Fruit fly (Drosophila melanogaster) whole organism, embryonic: ENCODE results near the gene AstA-R1.

Source experiments
- Awh ChIP-seq: fragments of 200-800 bp; sonication (Bioruptor generic); IDR thresholded peaks from 2 replicates; pipeline ENCODE4, ENCODE4 v1.3.6; 2022; ENCODE audit warnings: missing biosample characterization, missing genetic modification characterization
- Bgb ChIP-seq: fragments of 200-800 bp; sonication (Bioruptor generic); IDR thresholded peaks from 2 replicates; pipeline ENCODE4 v1.3.6; 2022; ENCODE audit warnings: missing biosample characterization, missing genetic modification characterization; ENCODE audit not compliant: partially characterized antibody
- Bteb2 ChIP-seq: fragments of 200-800 bp; sonication (Bioruptor generic); optimal IDR thresholded peaks from 2 replicates; lab custom pipeline; 2016; ENCODE audit warnings: missing biosample characterization, missing genetic modification characterization
- CG10267 ChIP-seq: fragments of 200-800 bp; sonication (Bioruptor generic); optimal IDR thresholded peaks from 2 replicates; lab custom pipeline; 2018; ENCODE audit warnings: missing biosample characterization, mild to moderate bottlenecking, missing genetic modification characterization, moderate library complexity
- CG10431 ChIP-seq: fragments of 200-800 bp; sonication (Bioruptor generic); optimal IDR thresholded peaks from 3 replicates; lab custom pipeline; 2018; ENCODE audit warnings: missing biosample characterization, mild to moderate bottlenecking, missing genetic modification characterization
- CG13296 ChIP-seq: fragments of 200-800 bp; sonication (Bioruptor generic); optimal IDR thresholded peaks from 3 replicates; lab custom pipeline; 2018; ENCODE audit warnings: missing biosample characterization, mild to moderate bottlenecking, missing genetic modification characterization
- CG1529 ChIP-seq: fragments of 200-800 bp; sonication (Bioruptor generic); optimal IDR thresholded peaks from 3 replicates; lab custom pipeline; 2018; ENCODE audit warnings: missing biosample characterization, missing genetic modification characterization
- CG15696 ChIP-seq: fragments of 200-800 bp; sonication (Bioruptor generic); optimal IDR thresholded peaks from 2 replicates; lab custom pipeline; 2019; ENCODE audit warnings: missing biosample characterization, mild to moderate bottlenecking, missing genetic modification characterization, moderate library complexity
- CG1832 ChIP-seq: fragments of 200-800 bp; sonication (Bioruptor generic); optimal IDR thresholded peaks from 2 replicates; lab custom pipeline; 2017; ENCODE audit warnings: missing biosample characterization, mild to moderate bottlenecking, missing genetic modification characterization, inconsistent platforms
- CG3065 ChIP-seq: fragments of 200-800 bp; sonication (Bioruptor generic); optimal IDR thresholded peaks from 2 replicates; lab custom pipeline; 2016; ENCODE audit warnings: missing biosample characterization, missing genetic modification characterization
- CG31441 ChIP-seq: fragments of 200-800 bp; sonication (Bioruptor generic); IDR thresholded peaks from 2 replicates; pipeline ENCODE4 v1.3.6; 2022; ENCODE audit warnings: missing biosample characterization, missing genetic modification characterization
- CG32767 ChIP-seq: fragments of 200-800 bp; sonication (Bioruptor generic); IDR thresholded peaks from 2 replicates; pipeline ENCODE4 v1.3.6; 2022; ENCODE audit warnings: missing biosample characterization, missing genetic modification characterization
- CG3281 ChIP-seq: fragments of 200-800 bp; sonication (Bioruptor generic); optimal IDR thresholded peaks from 3 replicates; lab custom pipeline; 2017; ENCODE audit warnings: missing biosample characterization, mild to moderate bottlenecking, missing genetic modification characterization
- CG3407 ChIP-seq: fragments of 200-800 bp; sonication (Bioruptor generic); optimal IDR thresholded peaks from 2 replicates; lab custom pipeline; 2018; ENCODE audit warnings: missing biosample characterization, mild to moderate bottlenecking, missing genetic modification characterization
- CG34376 ChIP-seq: fragments of 200-800 bp; sonication (Bioruptor generic); optimal IDR thresholded peaks from 2 replicates; lab custom pipeline; 2018; ENCODE audit warnings: missing biosample characterization, mild to moderate bottlenecking, missing genetic modification characterization
- CG4282 ChIP-seq: fragments of 200-800 bp; sonication (Bioruptor generic); optimal IDR thresholded peaks from 2 replicates; lab custom pipeline; 2016; ENCODE audit warnings: missing biosample characterization, missing genetic modification characterization
- CG7839 ChIP-seq: fragments of 200-800 bp; sonication (Bioruptor generic); optimal IDR thresholded peaks from 3 replicates; lab custom pipeline; 2018; ENCODE audit warnings: missing biosample characterization, mild to moderate bottlenecking, missing genetic modification characterization, moderate library complexity
- CG9797 ChIP-seq: fragments of 200-800 bp; sonication (Bioruptor generic); optimal IDR thresholded peaks from 3 replicates; lab custom pipeline; 2018; ENCODE audit warnings: missing biosample characterization, mild to moderate bottlenecking, missing genetic modification characterization
- CG9876 ChIP-seq: fragments of 200-800 bp; sonication (Bioruptor generic); optimal IDR thresholded peaks from 2 replicates; lab custom pipeline; 2016; ENCODE audit warnings: missing biosample characterization, missing genetic modification characterization
- Chrac-16 ChIP-seq: fragments of 200-800 bp; sonication (Bioruptor generic); optimal IDR thresholded peaks from 3 replicates; lab custom pipeline; 2016; ENCODE audit warnings: missing biosample characterization, missing genetic modification characterization
- Doc2 ChIP-seq: fragments of 200-800 bp; sonication (Bioruptor generic); IDR thresholded peaks from 2 replicates; pipeline ENCODE4 v1.3.6; 2022; ENCODE audit warnings: missing biosample characterization, missing genetic modification characterization
- Doc3 ChIP-seq: fragments of 200-800 bp; sonication (Bioruptor generic); IDR thresholded peaks from 3 replicates; pipeline ENCODE4 v1.3.6; 2022; ENCODE audit warnings: missing biosample characterization, missing genetic modification characterization; ENCODE audit not compliant: partially characterized antibody
- ERR ChIP-seq: fragments of 200-800 bp; sonication (Bioruptor generic); optimal IDR thresholded peaks from 2 replicates; lab custom pipeline; 2016; ENCODE audit warnings: missing biosample characterization, missing genetic modification characterization
- GATAe ChIP-seq: fragments of 200-800 bp; sonication (Bioruptor generic); conservative IDR thresholded peaks from 2 replicates; pipeline ENCODE4 v1.3.6; 2022; ENCODE audit warnings: missing biosample characterization, missing genetic modification characterization
- Lim3 ChIP-seq: fragments of 200-800 bp; sonication (Bioruptor generic); IDR thresholded peaks from 2 replicates; pipeline ENCODE4 v1.3.6; 2022; ENCODE audit warnings: missing biosample characterization, missing genetic modification characterization
- Max ChIP-seq: fragments of 200-800 bp; sonication (Bioruptor generic); optimal IDR thresholded peaks from 2 replicates; lab custom pipeline; 2016; ENCODE audit warnings: missing biosample characterization, mild to moderate bottlenecking, missing genetic modification characterization
- Myb ChIP-seq: fragments of 200-800 bp; sonication (Bioruptor generic); optimal IDR thresholded peaks from 2 replicates; lab custom pipeline; 2016; ENCODE audit warnings: missing biosample characterization, missing genetic modification characterization
- Rx ChIP-seq: fragments of 200-800 bp; sonication (Bioruptor generic); IDR thresholded peaks from 2 replicates; pipeline ENCODE4 v1.3.6; 2022; ENCODE audit warnings: missing biosample characterization, missing genetic modification characterization
- Sin3A ChIP-seq: fragments of >200 bp; optimal IDR thresholded peaks from 2 replicates; lab custom pipeline; 2018
- TFAM ChIP-seq: fragments of 200-800 bp; sonication (Bioruptor generic); optimal IDR thresholded peaks from 2 replicates; lab custom pipeline; 2017; ENCODE audit warnings: missing biosample characterization, missing genetic modification characterization, inconsistent platforms
- ac ChIP-seq: fragments of 200-800 bp; sonication (Bioruptor generic); optimal IDR thresholded peaks from 3 replicates; lab custom pipeline; 2017; ENCODE audit warnings: missing biosample characterization, mild to moderate bottlenecking, missing genetic modification characterization
- al ChIP-seq: fragments of 200-800 bp; sonication (Bioruptor generic); IDR thresholded peaks from 2 replicates; pipeline ENCODE4 v1.3.6; 2022; ENCODE audit warnings: missing biosample characterization, missing genetic modification characterization
- ase ChIP-seq: fragments of 200-800 bp; sonication (Bioruptor generic); IDR thresholded peaks from 3 replicates; pipeline ENCODE4 v1.3.6; 2022; ENCODE audit warnings: missing biosample characterization, missing genetic modification characterization
- bowl ChIP-seq: fragments of 200-800 bp; sonication (Bioruptor generic); IDR thresholded peaks from 2 replicates; pipeline ENCODE4 v1.3.6; 2022; ENCODE audit warnings: missing biosample characterization, missing genetic modification characterization
- chinmo ChIP-seq: fragments of 200-800 bp; sonication (Bioruptor generic); IDR thresholded peaks from 4 replicates; pipeline ENCODE4 v1.3.6; 2022; ENCODE audit warnings: missing biosample characterization, missing genetic modification characterization; ENCODE audit not compliant: partially characterized antibody
- crc ChIP-seq: fragments of 200-800 bp; sonication (Bioruptor generic); optimal IDR thresholded peaks from 2 replicates; lab custom pipeline; 2016; ENCODE audit warnings: missing biosample characterization, missing genetic modification characterization
- dimm ChIP-seq: fragments of 200-800 bp; sonication (Bioruptor generic); IDR thresholded peaks from 2 replicates; pipeline ENCODE4 v1.3.6; 2022; ENCODE audit warnings: missing biosample characterization, missing genetic modification characterization
- dysf ChIP-seq: fragments of 200-800 bp; sonication (Bioruptor generic); IDR thresholded peaks from 3 replicates; pipeline ENCODE4 v1.3.6; 2022; ENCODE audit warnings: missing biosample characterization, missing genetic modification characterization
- esg ChIP-seq: fragments of 200-800 bp; sonication (Bioruptor generic); conservative IDR thresholded peaks from 2 replicates; pipeline ENCODE4 v1.3.6; 2022; ENCODE audit warnings: missing biosample characterization, missing genetic modification characterization
- ewg ChIP-seq: fragments of 200-800 bp; sonication (Bioruptor generic); optimal IDR thresholded peaks from 3 replicates; lab custom pipeline; 2017; ENCODE audit warnings: mild to moderate bottlenecking, missing biosample characterization, missing genetic modification reagents, missing genetic modification characterization
- fd3F ChIP-seq: fragments of 200-800 bp; sonication (Bioruptor generic); optimal IDR thresholded peaks from 2 replicates; lab custom pipeline; 2018; ENCODE audit warnings: missing biosample characterization, mild to moderate bottlenecking, missing genetic modification characterization, moderate library complexity
- grn ChIP-seq: fragments of 200-800 bp; sonication (Bioruptor generic); optimal IDR thresholded peaks from 3 replicates; lab custom pipeline; 2017; ENCODE audit warnings: missing biosample characterization, missing genetic modification characterization
- gsb-n ChIP-seq: fragments of 200-800 bp; sonication (Bioruptor generic); optimal IDR thresholded peaks from 3 replicates; lab custom pipeline; 2018; ENCODE audit warnings: missing biosample characterization, mild to moderate bottlenecking, missing genetic modification characterization
- inv ChIP-seq: fragments of 200-800 bp; sonication (Bioruptor generic); IDR thresholded peaks from 2 replicates; pipeline ENCODE4 v1.3.6; 2022; ENCODE audit warnings: missing biosample characterization, missing genetic modification characterization; ENCODE audit not compliant: partially characterized antibody
- kay ChIP-seq: fragments of 200-800 bp; sonication (Bioruptor generic); optimal IDR thresholded peaks from 2 replicates; lab custom pipeline; 2016; ENCODE audit warnings: missing biosample characterization, missing genetic modification characterization
- lov ChIP-seq, 2 experiments: fragments of 200-800 bp in 1 of 2; fragments of >200 bp in 1 of 2; sonication (Bioruptor generic) in 1 of 2; IDR thresholded peaks in 1 of 2; optimal IDR thresholded peaks in 1 of 2; 2 replicates in 1 of 2; 3 replicates in 1 of 2; pipeline versions ENCODE4 v1.3.6 to Lab custom; 2017 to 2022; ENCODE audit warnings: missing biosample characterization in 1 of 2, missing genetic modification characterization in 1 of 2
- mam ChIP-seq: fragments of 200-800 bp; sonication (Bioruptor generic); optimal IDR thresholded peaks from 3 replicates; lab custom pipeline; 2016; ENCODE audit warnings: missing biosample characterization, missing genetic modification characterization
- nom ChIP-seq: fragments of 200-800 bp; sonication (Bioruptor generic); optimal IDR thresholded peaks from 2 replicates; lab custom pipeline; 2017; ENCODE audit warnings: missing biosample characterization, missing genetic modification characterization, mild to moderate bottlenecking, moderate library complexity, missing genetic modification reagents
- psq ChIP-seq: fragments of 200-800 bp; sonication (Bioruptor generic); optimal IDR thresholded peaks from 2 replicates; lab custom pipeline; 2017; ENCODE audit warnings: missing biosample characterization, missing genetic modification characterization
- ranshi ChIP-seq: fragments of 200-800 bp; sonication (Bioruptor generic); IDR thresholded peaks from 2 replicates; pipeline ENCODE4 v1.3.6; 2022; ENCODE audit warnings: missing biosample characterization, missing genetic modification characterization
- slbo ChIP-seq: fragments of 200-800 bp; sonication (Bioruptor generic); IDR thresholded peaks from 2 replicates; pipeline ENCODE4 v1.3.6; 2022; ENCODE audit warnings: missing biosample characterization, missing genetic modification characterization
- wdn ChIP-seq: fragments of 200-800 bp; sonication (Bioruptor generic); IDR thresholded peaks from 2 replicates; pipeline ENCODE4 v1.3.6; 2022; ENCODE audit warnings: missing biosample characterization, missing genetic modification characterization

AstA-R1 gene

dm6 chrX:3548568-3548967, 25.8 kb upstream of the AstA-R1 start (continued):
- TF ChIP-seq CG15696 (tag; lab: Kevin White, UChicago) (no peak), CG13296 (GFP tag; lab: Kevin White, UChicago) (no peak), slbo (peak; percentile 35), kay (GFP tag; lab: Kevin White, UChicago) (no peak), Bteb2 (no peak), gsb-n (tag; lab: Kevin White, UChicago) (no peak), grn (GFP tag; lab: Kevin White, UChicago) (no peak), CG32767 (no peak), Doc2 (GFP tag; lab: Robert Waterston, UW) (no peak), ac (GFP tag; lab: Kevin White, UChicago) (no peak), CG1529 (GFP tag; lab: Kevin White, UChicago) (no peak), chinmo (GFP tag; lab: Robert Waterston, UW) (no peak), bowl (no peak), nom (GFP tag; lab: Kevin White, UChicago) (no peak), dysf (GFP tag; lab: Robert Waterston, UW) (peak; percentile 54), ewg (GFP tag; lab: Kevin White, UChicago) (no peak), CG3065 (GFP tag; lab: Kevin White, UChicago) (no peak), CG31441 (peak; percentile 17; the same call in 1 of the 2 replicates), CG10267 (tag; lab: Kevin White, UChicago) (no peak), wdn (no peak), psq (GFP tag; lab: Kevin White, UChicago) (no peak), dimm (GFP tag; lab: Robert Waterston, UW) (no peak), Sin3A (lab: Kevin White, UChicago) (no peak), CG10431 (GFP tag; lab: Kevin White, UChicago) (no peak), mam (GFP tag; lab: Kevin White, UChicago) (peak; percentile 9), Chrac-16 (GFP tag; lab: Kevin White, UChicago) (no peak), CG4282 (GFP tag; lab: Kevin White, UChicago) (no peak), ase (GFP tag; lab: Robert Waterston, UW) (no peak), Lim3 (no peak), CG1832 (GFP tag; lab: Kevin White, UChicago) (no peak), TFAM (no peak), fd3F (GFP tag; lab: Kevin White, UChicago) (no peak), Myb (GFP tag; lab: Kevin White, UChicago) (no peak), ERR (GFP tag; lab: Kevin White, UChicago) (no peak), Awh (GFP tag; lab: Robert Waterston, UW) (no peak), Doc3 (no peak), crc (no peak), al (GFP tag; lab: Robert Waterston, UW) (no peak), lov (optimal IDR thresholded peaks at IDR 0.05; lab: Kevin White, UChicago) (no peak), lov (GFP tag; IDR thresholded peaks at IDR 0.05; lab: Robert Waterston, UW) (no peak), Bgb (GFP tag; lab: Robert Waterston, UW) (no peak), CG3281 (GFP tag; lab: Kevin White, UChicago) (peak; percentile 23), Max (no peak), CG3407 (no peak), CG34376 (no peak), Rx (GFP tag; lab: Robert Waterston, UW) (no peak), esg (GFP tag; lab: Robert Waterston, UW) (no peak), inv (GFP tag; lab: Robert Waterston, UW) (no peak), ranshi (GFP tag; lab: Robert Waterston, UW) (peak; percentile 53; the same call in 1 of the 2 replicates), CG7839 (tag; lab: Kevin White, UChicago) (peak; percentile 35), CG9876 (GFP tag; lab: Kevin White, UChicago) (no peak), CG9797 (GFP tag; lab: Kevin White, UChicago) (no peak), GATAe (no peak)
